Worm (Caenorhabditis elegans) whole organism, L2 larva: ENCODE measurements around the gene fzy-1.
"Not testable (repeated sequence)": the region's sequence is repeated elsewhere in the genome, so short reads cannot be mapped to it uniquely, and the experiment has no call there.

Source experiments
- dmd-4 ChIP-seq: sonication (generic microtip); optimal IDR thresholded peaks from 2 replicates; lab custom pipeline; 2017; ENCODE audit warnings: missing biosample characterization, missing genetic modification characterization
- lin-39 ChIP-seq: fragments of 150-350 bp; optimal IDR thresholded peaks from 2 replicates; lab custom pipeline; 2014; ENCODE audit warnings: missing biosample characterization, missing genetic modification reagents, missing genetic modification characterization
- nhr-11 ChIP-seq: fragments of 150-350 bp; optimal IDR thresholded peaks from 2 replicates; lab custom pipeline; 2014; ENCODE audit warnings: missing biosample characterization, missing genetic modification characterization
- skn-1 ChIP-seq: sonication (generic microtip); optimal IDR thresholded peaks from 2 replicates; lab custom pipeline; 2017; ENCODE audit warnings: missing biosample characterization, missing genetic modification characterization

DNA sequence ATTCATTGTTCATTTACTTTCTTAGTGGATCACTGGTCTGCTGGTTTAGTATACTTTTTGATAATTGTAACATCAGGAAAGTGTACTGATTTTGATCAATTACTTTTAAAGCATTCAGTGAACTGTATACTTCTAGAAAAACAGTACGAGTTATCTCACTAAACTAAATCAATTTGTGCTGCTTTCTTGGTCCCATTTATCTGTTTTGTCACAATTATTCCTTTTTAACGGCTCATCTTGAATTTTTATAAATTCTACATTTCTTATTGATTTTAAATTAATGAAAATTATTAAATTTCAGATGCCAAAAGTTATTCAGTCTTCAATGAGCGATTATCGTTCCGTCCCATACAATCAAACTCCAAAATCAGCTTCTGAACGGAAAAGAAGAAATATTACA is 34.4 kb downstream of the fzy-1 start, which contains the start of gene hlh-25:
- not testable (repeated sequence) for TF ChIP-seq skn-1 (tag; lab: Kevin White, UChicago); lin-39; dmd-4 (tag; lab: Kevin White, UChicago); nhr-11 (tag; lab: Kevin White, UChicago)
